Fruit fly (Drosophila melanogaster) whole organism, pupa: ENCODE data around the gene Dph1.

ENCODE experiments used
- CG10348 ChIP-seq: fragments of 200-800 bp; sonication (Bioruptor generic); IDR thresholded peaks from 2 replicates; pipeline ENCODE4 v1.3.6; 2022; ENCODE audit warnings: missing biosample characterization, missing genetic modification characterization
- CG17806 ChIP-seq: fragments of 200-800 bp; sonication (Bioruptor generic); optimal IDR thresholded peaks from 2 replicates; lab custom pipeline; 2018; ENCODE audit warnings: missing biosample characterization, mild to moderate bottlenecking, missing genetic modification characterization, moderate library complexity
- CG32121 ChIP-seq: fragments of 200-800 bp; sonication (Bioruptor generic); IDR thresholded peaks from 2 replicates; pipeline ENCODE4 v1.3.6; 2022; ENCODE audit warnings: missing biosample characterization, missing genetic modification characterization
- CG9948 ChIP-seq: fragments of 200-800 bp; sonication (Bioruptor generic); optimal IDR thresholded peaks from 2 replicates; lab custom pipeline; 2018; ENCODE audit warnings: missing biosample characterization, mild to moderate bottlenecking, missing genetic modification characterization, moderate library complexity
- D1 ChIP-seq: fragments of 200-800 bp; sonication (Bioruptor generic); optimal IDR thresholded peaks from 2 replicates; lab custom pipeline; 2018; ENCODE audit warnings: missing biosample characterization, mild to moderate bottlenecking, missing genetic modification characterization, moderate library complexity
- EcR ChIP-seq: fragments of 200-800 bp; sonication (Bioruptor generic); optimal IDR thresholded peaks from 3 replicates; lab custom pipeline; 2019; ENCODE audit warnings: missing biosample characterization, missing genetic modification characterization, mild to moderate bottlenecking, moderate library complexity, missing genetic modification reagents
- Ets98B ChIP-seq: fragments of 200-800 bp; sonication (Bioruptor generic); IDR thresholded peaks from 2 replicates; pipeline ENCODE4 v1.3.6; 2022; ENCODE audit warnings: missing biosample characterization, missing genetic modification characterization
- Pif1A ChIP-seq: fragments of 200-800 bp; sonication (Bioruptor generic); optimal IDR thresholded peaks from 3 replicates; lab custom pipeline; 2016; ENCODE audit warnings: missing biosample characterization, missing genetic modification characterization
- Pif1B ChIP-seq: fragments of 200-800 bp; sonication (Bioruptor generic); optimal IDR thresholded peaks from 3 replicates; lab custom pipeline; 2016; ENCODE audit warnings: missing biosample characterization, missing genetic modification characterization
- fd96Ca ChIP-seq: fragments of 200-800 bp; sonication (Bioruptor generic); IDR thresholded peaks from 3 replicates; pipeline ENCODE4 v1.3.6; 2022; ENCODE audit warnings: missing biosample characterization, missing genetic modification characterization
- gl ChIP-seq: fragments of 200-800 bp; sonication (Bioruptor generic); optimal IDR thresholded peaks from 2 replicates; lab custom pipeline; 2018; ENCODE audit warnings: missing biosample characterization, mild to moderate bottlenecking, missing genetic modification characterization

DNA sequence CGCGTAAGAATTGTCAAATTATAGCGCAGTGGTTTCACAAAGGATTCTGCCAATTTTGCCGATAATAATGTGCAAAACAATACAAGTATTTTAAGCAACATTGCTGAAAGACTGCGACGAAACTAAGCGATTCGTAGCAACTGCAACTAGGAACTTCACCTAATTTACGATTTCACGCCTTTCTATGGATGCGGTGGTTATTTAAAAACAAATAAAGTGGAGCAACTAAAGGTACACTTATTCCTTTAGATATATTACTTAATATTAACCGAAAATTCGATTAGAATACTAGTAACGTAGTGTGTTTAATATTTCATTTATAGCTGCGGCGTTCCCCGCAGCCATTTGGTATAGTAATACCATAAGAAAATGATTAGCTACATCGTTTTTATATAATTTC lies 50.8 kb downstream of the Dph1 start, which contains the start of gene CG6071:
- TF ChIP-seq D1 (no peak), gl (tag; lab: Kevin White, UChicago) (no peak), CG10348 (no peak), EcR (GFP tag; lab: Kevin White, UChicago) (no peak), CG32121 (GFP tag; lab: Robert Waterston, UW) (no peak), Pif1B (no peak), Ets98B (no peak), CG17806 (no peak), fd96Ca (no peak), Pif1A (GFP tag; lab: Kevin White, UChicago) (no peak), CG9948 (no peak)
